Worm (Caenorhabditis elegans) whole organism, mixed stage, embryonic: ENCODE data around the gene F21D5.6.

Experiments used
- ceh-39 ChIP-seq: fragments of 150-350 bp; optimal IDR thresholded peaks from 2 replicates; lab custom pipeline; 2014; ENCODE audit warnings: missing biosample characterization, missing genetic modification characterization
- elt-3 ChIP-seq: fragments of 150-350 bp; optimal IDR thresholded peaks from 2 replicates; lab custom pipeline; 2014; ENCODE audit warnings: missing biosample characterization, missing genetic modification characterization
- nhr-12 ChIP-seq: fragments of 150-350 bp; optimal IDR thresholded peaks from 2 replicates; lab custom pipeline; 2014; ENCODE audit warnings: missing biosample characterization, missing genetic modification characterization
- nhr-76 ChIP-seq: sonication (generic microtip); optimal IDR thresholded peaks from 2 replicates; lab custom pipeline; 2017; ENCODE audit warnings: missing biosample characterization, missing genetic modification characterization
- pha-4 ChIP-seq: fragments of 150-350 bp; optimal IDR thresholded peaks from 2 replicates; lab custom pipeline; 2018; ENCODE audit warnings: missing biosample characterization, missing genetic modification reagents, missing genetic modification characterization
- ztf-11 ChIP-seq: fragments of 150-350 bp; optimal IDR thresholded peaks from 2 replicates; lab custom pipeline; 2014; ENCODE audit warnings: missing biosample characterization, missing genetic modification characterization

DNA sequence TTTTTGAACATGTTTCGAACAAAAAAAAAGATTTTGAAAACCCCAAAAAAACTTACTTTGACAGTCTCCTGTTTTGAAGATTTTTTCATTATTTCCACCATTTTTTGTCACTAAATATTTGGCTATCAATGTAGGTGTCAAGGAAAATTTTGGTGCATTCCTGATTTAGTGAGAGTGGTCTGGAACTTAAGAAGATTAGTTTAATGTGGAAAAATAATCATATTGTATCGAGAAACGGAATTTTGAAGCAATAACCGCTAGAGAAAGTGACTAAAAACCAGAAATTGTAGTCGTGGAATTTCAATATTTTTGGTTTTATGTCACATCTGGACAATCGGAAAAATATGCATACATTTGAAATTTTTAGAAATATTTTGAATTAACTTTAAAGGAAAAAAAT, 20.7 kb upstream of the F21D5.6 start, which contains the start of the genes F20C5.11 and klp-11:
- no peak for TF ChIP-seq nhr-76 (tag; lab: Kevin White, UChicago)
- no peak for TF ChIP-seq ztf-11 (tag; lab: Kevin White, UChicago)
- TF ChIP-seq nhr-12 (tag; lab: Kevin White, UChicago), result no peak
- no peak for TF ChIP-seq elt-3 (tag; lab: Kevin White, UChicago)
- no peak for TF ChIP-seq ceh-39 (tag; lab: Kevin White, UChicago)
- TF ChIP-seq pha-4 (tag; lab: Kevin White, UChicago), result no peak
